Worm (Caenorhabditis elegans) whole organism, late embryonic: ENCODE results near the gene csn-3.

ENCODE experiments used
- ceh-45 ChIP-seq: fragments of 200-800 bp; sonication (Bioruptor generic); IDR thresholded peaks from 2 replicates; pipeline ENCODE4 v1.3.6; 2022; ENCODE audit warnings: missing genetic modification reagents, missing genetic modification characterization, missing compliant biosample characterization
- fkh-10 ChIP-seq: fragments of 150-350 bp; optimal IDR thresholded peaks from 2 replicates; lab custom pipeline; 2014; ENCODE audit warnings: missing biosample characterization, missing genetic modification reagents, missing genetic modification characterization
- gmeb-2 ChIP-seq: sonication (generic microtip); optimal IDR thresholded peaks from 2 replicates; lab custom pipeline; 2016; ENCODE audit warnings: missing genetic modification characterization, inconsistent platforms, missing compliant biosample characterization
- hlh-30 ChIP-seq: sonication (generic microtip); optimal IDR thresholded peaks from 2 replicates; lab custom pipeline; 2017; ENCODE audit warnings: antibody characterized with exemption, missing genetic modification characterization, missing compliant biosample characterization; ENCODE audit not compliant: insufficient read depth
- pha-4 ChIP-seq: fragments of 150-350 bp; optimal IDR thresholded peaks from 2 replicates; lab custom pipeline; 2018; ENCODE audit warnings: missing biosample characterization, missing genetic modification reagents, missing genetic modification characterization
- rnt-1 ChIP-seq: sonication (generic microtip); optimal IDR thresholded peaks from 2 replicates; lab custom pipeline; 2016; ENCODE audit warnings: missing genetic modification characterization, missing compliant biosample characterization
- unc-42 ChIP-seq: sonication (generic microtip); optimal IDR thresholded peaks from 2 replicates; lab custom pipeline; 2016; ENCODE audit warnings: missing genotype, missing genetic modification characterization, missing compliant biosample characterization
- unc-86 ChIP-seq: sonication (generic microtip); optimal IDR thresholded peaks from 2 replicates; lab custom pipeline; 2016; ENCODE audit warnings: missing genetic modification characterization, missing compliant biosample characterization

DNA sequence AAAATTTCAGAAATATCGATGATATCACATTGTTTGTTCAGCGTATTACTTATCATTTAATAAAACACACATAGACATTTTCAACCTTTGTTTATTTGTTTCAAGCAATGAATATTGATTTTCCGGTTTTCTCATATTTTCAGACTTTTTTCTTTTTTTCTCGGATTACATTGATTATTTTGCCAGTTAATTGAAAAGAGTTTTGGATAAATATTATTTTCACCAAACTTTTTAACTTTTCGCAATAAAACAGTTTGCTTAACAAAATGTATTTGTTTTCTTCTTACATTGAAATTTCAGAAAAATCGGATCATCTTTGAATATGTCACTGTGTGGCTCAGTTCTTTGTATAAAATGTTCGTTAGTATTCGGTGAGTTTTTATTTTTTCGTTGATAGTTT, 32.0 kb upstream of the csn-3 start, which contains the start of gene Y38C1AA.6:
- TF ChIP-seq unc-86 (tag; lab: Kevin White, UChicago) (no peak), pha-4 (no peak), ceh-45 (GFP tag; lab: Robert Waterston, UW) (no peak), unc-42 (tag; lab: Kevin White, UChicago) (no peak), fkh-10 (GFP tag; lab: Kevin White, UChicago) (no peak), hlh-30 (tag; lab: Kevin White, UChicago) (no peak), rnt-1 (no peak), gmeb-2 (tag; lab: Kevin White, UChicago) (no peak)
